Worm (Caenorhabditis elegans): ENCODE data around the gene npr-8.
A peak's percentile ranks its signal among the peaks of the same experiment; 100 is the strongest.

npr-8 gene

DNA sequence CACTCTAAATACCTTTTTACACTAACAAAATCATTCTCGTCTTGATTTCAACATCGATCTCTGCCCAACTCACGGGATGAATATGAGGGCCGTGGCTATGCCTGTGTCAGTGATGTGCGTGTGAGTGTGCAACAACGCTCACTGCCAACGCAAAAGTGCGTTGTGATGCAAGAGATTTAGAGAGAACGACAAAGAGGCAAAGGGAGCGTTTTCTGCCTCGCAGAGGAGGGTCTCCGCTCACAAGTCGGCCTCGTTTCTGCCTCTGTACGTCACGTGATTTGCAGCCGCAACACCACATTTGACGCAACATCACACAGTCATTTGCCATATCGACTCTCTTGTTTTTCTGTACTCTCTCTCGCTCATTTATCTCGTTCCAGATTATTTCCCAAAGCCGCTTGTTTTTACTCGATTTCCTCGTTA is 42.8 kb upstream of the npr-8 start, which contains the start of gene epg-7 (continued):
- TF ChIP-seq hlh-12 (tag; optimal IDR thresholded peaks at IDR 0.05) (no peak), lir-1 (GFP tag; conservative IDR thresholded peaks at IDR 0.05) (peak; percentile 91), nhr-80 (tag; optimal IDR thresholded peaks at IDR 0.05) (peak; percentile 90), ceh-58 (GFP tag; IDR thresholded peaks at IDR 0.05) (no peak), sea-2 (GFP tag; IDR thresholded peaks at IDR 0.05) (no peak), dox-1 (GFP tag; IDR thresholded peaks at IDR 0.05) (peak; percentile 91), somi-1 (GFP tag; optimal IDR thresholded peaks at IDR 0.05) (peak; percentile 81), atf-7 (tag; optimal IDR thresholded peaks at IDR 0.05) (peak; percentile 83), ceh-40 (GFP tag; IDR thresholded peaks at IDR 0.05) (no peak), F23B12.7 (tag; optimal IDR thresholded peaks at IDR 0.05; ENCODE audit: insufficient read depth) (peak; percentile 49), cebp-2 (GFP tag; IDR thresholded peaks at IDR 0.05) (0 out of 2 replicates have a peak, but pooled peaks have one; percentile 60), F57A8.1 (GFP tag; optimal IDR thresholded peaks at IDR 0.05) (no peak), ets-4 (GFP tag; optimal IDR thresholded peaks at IDR 0.05) (peak; percentile 86), Y53F4B.3 (GFP tag; IDR thresholded peaks at IDR 0.05) (no peak)

DNA sequence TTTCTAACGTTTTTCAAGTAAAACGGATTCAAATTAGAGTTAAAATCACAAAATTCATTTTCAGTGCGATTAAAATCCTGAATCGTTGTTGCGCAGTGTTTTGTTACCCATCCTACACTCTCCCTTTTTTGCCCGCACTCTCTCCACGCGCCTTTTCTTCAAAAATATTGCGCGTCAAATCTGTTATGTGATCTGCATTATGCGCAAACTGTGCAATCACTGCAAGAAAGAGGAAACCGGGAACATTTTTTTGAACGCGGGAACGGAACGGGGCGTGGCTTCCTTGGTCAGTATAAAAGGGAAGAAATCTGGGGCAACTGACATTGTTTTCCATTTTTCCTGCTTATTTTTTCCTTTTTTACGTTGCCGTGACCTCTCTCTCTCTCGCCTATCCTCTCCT is 36.7 kb upstream of the npr-8 start:
- peak; percentile 70 for TF ChIP-seq efl-1 (GFP tag; optimal IDR thresholded peaks at IDR 0.05)
- TF ChIP-seq madf-8 (GFP tag; conservative IDR thresholded peaks at IDR 0.05), result peak; percentile 23; the same call in 1 of the 2 replicates
- peak; percentile 63 for TF ChIP-seq madf-6 (GFP tag; IDR thresholded peaks at IDR 0.05)
- no peak for TF ChIP-seq snpc-4 (GFP tag; optimal IDR thresholded peaks at IDR 0.05)
- TF ChIP-seq snpc-4 (tag; optimal IDR thresholded peaks at IDR 0.05), result no peak
- 0 out of 2 replicates have a peak, but pooled peaks have one; percentile 23 for TF ChIP-seq rcor-1 (GFP tag; IDR thresholded peaks at IDR 0.05)
- TF ChIP-seq madf-3 (GFP tag; IDR thresholded peaks at IDR 0.05), result no peak
- no peak for TF ChIP-seq die-1 (tag; optimal IDR thresholded peaks at IDR 0.05)
- TF ChIP-seq dpff-1 (tag; optimal IDR thresholded peaks at IDR 0.05), result no peak
- no peak for TF ChIP-seq nfyb-1 (GFP tag; IDR thresholded peaks at IDR 0.05)
- TF ChIP-seq dpl-1 (GFP tag; optimal IDR thresholded peaks at IDR 0.05), result peak; percentile 3

DNA sequence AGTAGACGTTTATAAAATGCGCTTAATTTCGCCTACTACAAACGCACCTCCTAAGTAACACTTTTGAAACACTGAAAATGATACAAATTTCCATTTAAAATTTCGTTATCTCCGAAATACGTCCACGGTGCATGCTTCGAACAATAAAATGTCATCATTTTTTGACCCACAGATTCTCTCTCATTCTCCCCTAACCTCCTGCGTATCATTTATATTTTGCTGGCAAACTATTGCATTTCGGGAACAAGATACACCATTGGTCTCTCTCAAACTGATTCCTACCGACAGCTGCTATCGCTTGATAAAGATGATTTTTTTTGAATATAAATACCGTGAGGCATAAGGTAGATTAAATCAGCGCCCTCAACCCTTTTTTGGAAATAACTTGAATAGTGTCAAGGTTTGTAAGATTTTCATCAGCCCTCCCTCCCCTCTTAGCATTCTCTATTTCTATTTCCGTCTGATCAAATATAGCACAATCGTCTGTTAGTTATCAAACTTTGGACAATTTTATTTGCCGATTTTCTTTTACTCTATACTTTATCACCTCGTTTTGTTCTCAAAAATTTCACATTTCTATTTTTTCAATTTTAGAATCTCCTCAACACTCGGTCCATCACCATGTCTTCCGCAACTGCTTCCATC is 36.1 kb upstream of the npr-8 start, which contains the start of gene C07D8.6:
C07D8.6 (plus strand) TSS at position 595 of the 645 bp plus-strand sequence.
- TF ChIP-seq snpc-3.4 (tag; optimal IDR thresholded peaks at IDR 0.05) (no peak), let-607 (tag; optimal IDR thresholded peaks at IDR 0.05) (peak in 1 of 2 experiments; percentile 42), cebp-1 (GFP tag; IDR thresholded peaks at IDR 0.05) (no peak), cebp-1 (tag; optimal IDR thresholded peaks at IDR 0.05) (peak; percentile 3), ztf-22 (GFP tag; optimal IDR thresholded peaks at IDR 0.05) (peak; percentile 13), atf-7 (tag; optimal IDR thresholded peaks at IDR 0.05) (peak; percentile 32), ceh-100 (GFP tag; IDR thresholded peaks at IDR 0.05) (no peak), akir-1 (GFP tag; optimal IDR thresholded peaks at IDR 0.05) (no peak), ets-4 (GFP tag; optimal IDR thresholded peaks at IDR 0.05) (peak; percentile 59), tbp1 (GFP tag; optimal IDR thresholded peaks at IDR 0.05) (peak; percentile 42), nhr-80 (tag; optimal IDR thresholded peaks at IDR 0.05) (peak; percentile 99), ZK185.1 (tag; optimal IDR thresholded peaks at IDR 0.05; ENCODE audit: poor library complexity, severe bottlenecking) (peak; percentile 16), gei-17 (GFP tag; optimal IDR thresholded peaks at IDR 0.05) (no peak)
